Fruit fly (Drosophila melanogaster) whole organism, embryonic: Measurements from ENCODE around the gene CG31313.

Experiments used
- Adf1 ChIP-seq: fragments of 200-800 bp; sonication (Bioruptor generic); IDR thresholded peaks from 2 replicates; pipeline ENCODE4 v1.3.6; 2022; ENCODE audit warnings: missing biosample characterization, missing genetic modification characterization
- CG10431 ChIP-seq: fragments of 200-800 bp; sonication (Bioruptor generic); optimal IDR thresholded peaks from 3 replicates; lab custom pipeline; 2018; ENCODE audit warnings: missing biosample characterization, mild to moderate bottlenecking, missing genetic modification characterization
- CG12769 ChIP-seq: fragments of 200-800 bp; sonication (Bioruptor generic); optimal IDR thresholded peaks from 2 replicates; lab custom pipeline; 2019; ENCODE audit warnings: missing biosample characterization, mild to moderate bottlenecking, missing genetic modification characterization, moderate library complexity
- CG13287 ChIP-seq: fragments of 200-800 bp; sonication (Bioruptor generic); IDR thresholded peaks from 2 replicates; pipeline ENCODE4 v1.3.6; 2022; ENCODE audit warnings: missing biosample characterization, missing genetic modification characterization; ENCODE audit not compliant: partially characterized antibody
- CG14710 ChIP-seq: fragments of 200-800 bp; sonication (Bioruptor generic); optimal IDR thresholded peaks from 3 replicates; lab custom pipeline; 2019; ENCODE audit warnings: missing biosample characterization, mild to moderate bottlenecking, missing genetic modification characterization, moderate library complexity
- CG17912 ChIP-seq: fragments of 200-800 bp; sonication (Bioruptor generic); optimal IDR thresholded peaks from 2 replicates; lab custom pipeline; 2018; ENCODE audit warnings: missing biosample characterization, mild to moderate bottlenecking, missing genetic modification characterization
- CG1792 ChIP-seq: fragments of 200-800 bp; sonication (Bioruptor generic); optimal IDR thresholded peaks from 2 replicates; lab custom pipeline; 2016; ENCODE audit warnings: missing biosample characterization, missing genetic modification characterization
- CG2199 ChIP-seq: fragments of 200-800 bp; sonication (Bioruptor generic); IDR thresholded peaks from 3 replicates; pipeline ENCODE4 v1.3.6; 2022; ENCODE audit warnings: missing biosample characterization, missing genetic modification characterization
- CG2202 ChIP-seq: fragments of 200-800 bp; sonication (Bioruptor generic); optimal IDR thresholded peaks from 2 replicates; lab custom pipeline; 2018; ENCODE audit warnings: missing biosample characterization, mild to moderate bottlenecking, missing genetic modification characterization
- CG30020 ChIP-seq: fragments of 200-800 bp; optimal IDR thresholded peaks from 2 replicates; lab custom pipeline; 2019; ENCODE audit warnings: missing biosample characterization, mild to moderate bottlenecking, missing genetic modification characterization, moderate library complexity
- CG30403 ChIP-seq: fragments of 200-800 bp; sonication (Bioruptor generic); optimal IDR thresholded peaks from 3 replicates; lab custom pipeline; 2016; ENCODE audit warnings: missing biosample characterization, missing genetic modification characterization
- CG34422 ChIP-seq: fragments of 200-800 bp; sonication (Bioruptor generic); IDR thresholded peaks from 3 replicates; pipeline ENCODE4 v1.3.6; 2022; ENCODE audit warnings: missing biosample characterization, missing genetic modification characterization
- CG3995 ChIP-seq: fragments of 200-800 bp; sonication (Bioruptor generic); optimal IDR thresholded peaks from 3 replicates; lab custom pipeline; 2016; ENCODE audit warnings: missing biosample characterization, missing genetic modification characterization
- CG8290 ChIP-seq, 3 experiments: fragments of 200-800 bp; sonication (Bioruptor generic); optimal IDR thresholded peaks; 2 replicates each; lab custom pipeline; 2016 to 2019; ENCODE audit warnings: missing biosample characterization in 3 of 3, missing genetic modification characterization in 3 of 3, mild to moderate bottlenecking in 2 of 3, moderate library complexity in 1 of 3
- CTCF ChIP-seq: fragments of 200-800 bp; sonication (Bioruptor generic); optimal IDR thresholded peaks from 2 replicates; lab custom pipeline; 2017; ENCODE audit warnings: missing biosample characterization, mild to moderate bottlenecking, missing genetic modification characterization, moderate library complexity
- Deaf1 ChIP-seq: fragments of 200-800 bp; optimal IDR thresholded peaks from 3 replicates; lab custom pipeline; 2019; ENCODE audit warnings: missing biosample characterization, mild to moderate bottlenecking, missing genetic modification characterization, moderate library complexity
- Dip2 ChIP-seq: fragments of 200-800 bp; sonication (Bioruptor generic); IDR thresholded peaks from 2 replicates; pipeline ENCODE4 v1.3.6; 2022; ENCODE audit warnings: missing biosample characterization, missing genetic modification characterization
- Dll ChIP-seq: fragments of 200-800 bp; sonication (Bioruptor generic); IDR thresholded peaks from 4 replicates; pipeline ENCODE4 v1.3.6; 2022; ENCODE audit warnings: missing biosample characterization, missing genetic modification characterization; ENCODE audit not compliant: partially characterized antibody
- Dp ChIP-seq: fragments of 200-800 bp; sonication (Bioruptor generic); optimal IDR thresholded peaks from 2 replicates; lab custom pipeline; 2018; ENCODE audit warnings: missing biosample characterization, mild to moderate bottlenecking, missing genetic modification characterization, moderate library complexity
- H2.0 ChIP-seq: fragments of 200-800 bp; sonication (Bioruptor generic); IDR thresholded peaks from 2 replicates; pipeline ENCODE4 v1.3.6; 2022; ENCODE audit warnings: missing biosample characterization, missing genetic modification characterization
- Hand ChIP-seq: fragments of 200-800 bp; sonication (Bioruptor generic); optimal IDR thresholded peaks from 2 replicates; lab custom pipeline; 2017; ENCODE audit warnings: mild to moderate bottlenecking, missing biosample characterization, missing genetic modification reagents, missing genetic modification characterization
- Jarid2 ChIP-seq: fragments of 200-800 bp; sonication (Bioruptor generic); optimal IDR thresholded peaks from 3 replicates; lab custom pipeline; 2017; ENCODE audit warnings: mild to moderate bottlenecking, missing biosample characterization, missing genetic modification reagents, missing genetic modification characterization
- Lpt ChIP-seq: fragments of >200 bp; optimal IDR thresholded peaks from 2 replicates; lab custom pipeline; 2018; ENCODE audit warnings: missing biosample characterization, missing genetic modification characterization
- Nf-YB ChIP-seq: fragments of 200-800 bp; sonication (Bioruptor generic); optimal IDR thresholded peaks from 3 replicates; lab custom pipeline; 2019; ENCODE audit warnings: missing biosample characterization, mild to moderate bottlenecking, missing genetic modification characterization, moderate library complexity
- Side ChIP-seq: fragments of 200-800 bp; sonication (Bioruptor generic); optimal IDR thresholded peaks from 2 replicates; lab custom pipeline; 2016; ENCODE audit warnings: missing biosample characterization, missing genetic modification characterization
- Sox100B ChIP-seq: fragments of 200-800 bp; sonication (Bioruptor generic); optimal IDR thresholded peaks from 3 replicates; lab custom pipeline; 2018; ENCODE audit warnings: missing biosample characterization, mild to moderate bottlenecking, missing genetic modification characterization
- Trl ChIP-seq, 3 experiments: fragments of >200 bp in 2 of 3; fragments of 200-800 bp in 1 of 3; sonication (Bioruptor generic) in 1 of 3; optimal IDR thresholded peaks; 2 replicates in 1 of 3; 3 replicates in 2 of 3; lab custom pipeline; 2016 to 2017; ENCODE audit warnings: missing biosample characterization in 1 of 3, missing genetic modification characterization in 1 of 3
- Xbp1 ChIP-seq: fragments of 200-800 bp; sonication (Bioruptor generic); optimal IDR thresholded peaks from 3 replicates; lab custom pipeline; 2016; ENCODE audit warnings: missing biosample characterization, mild to moderate bottlenecking, missing genetic modification characterization
- abd-A ChIP-seq: fragments of 200-800 bp; sonication (Bioruptor generic); optimal IDR thresholded peaks from 3 replicates; lab custom pipeline; 2019; ENCODE audit warnings: missing biosample characterization, mild to moderate bottlenecking, missing genetic modification characterization, moderate library complexity
- aop ChIP-seq: fragments of 200-800 bp; sonication (Bioruptor generic); IDR thresholded peaks from 2 replicates; pipeline ENCODE4 v1.3.6; 2022; ENCODE audit warnings: missing biosample characterization, missing genetic modification characterization
- bbx ChIP-seq: fragments of 200-800 bp; sonication (Bioruptor generic); IDR thresholded peaks from 2 replicates; pipeline ENCODE4 v1.3.6; 2022; ENCODE audit warnings: missing biosample characterization, missing genetic modification characterization; ENCODE audit not compliant: partially characterized antibody
- cg ChIP-seq: fragments of 200-800 bp; sonication (Bioruptor generic); optimal IDR thresholded peaks from 3 replicates; lab custom pipeline; 2019; ENCODE audit warnings: missing biosample characterization, mild to moderate bottlenecking, missing genetic modification characterization, moderate library complexity
- ci ChIP-seq: fragments of 200-800 bp; sonication (Bioruptor generic); IDR thresholded peaks from 3 replicates; pipeline ENCODE4 v1.3.6; 2022; ENCODE audit warnings: missing biosample characterization, missing genetic modification characterization
- crol ChIP-seq: fragments of 200-800 bp; sonication (Bioruptor generic); IDR thresholded peaks from 2 replicates; pipeline ENCODE4 v1.3.6; 2022; ENCODE audit warnings: missing biosample characterization, missing genetic modification characterization
- eyg ChIP-seq: fragments of 200-800 bp; sonication (Bioruptor generic); optimal IDR thresholded peaks from 3 replicates; lab custom pipeline; 2016; ENCODE audit warnings: missing biosample characterization, missing genetic modification characterization
- fd64A ChIP-seq: fragments of 200-800 bp; sonication (Bioruptor generic); optimal IDR thresholded peaks from 3 replicates; lab custom pipeline; 2018; ENCODE audit warnings: missing biosample characterization, mild to moderate bottlenecking, missing genetic modification characterization
- hkb ChIP-seq, 2 experiments: fragments of 200-800 bp in 1 of 2; fragments of >200 bp in 1 of 2; sonication (Bioruptor generic) in 1 of 2; IDR thresholded peaks in 1 of 2; optimal IDR thresholded peaks in 1 of 2; 2 replicates each; pipeline versions ENCODE4 v1.3.6 to Lab custom; 2017 to 2022; ENCODE audit warnings: missing biosample characterization in 1 of 2, missing genetic modification characterization in 1 of 2
- ind ChIP-seq: fragments of 200-800 bp; sonication (Bioruptor generic); optimal IDR thresholded peaks from 3 replicates; lab custom pipeline; 2016; ENCODE audit warnings: missing biosample characterization, missing genetic modification characterization
- klu ChIP-seq: fragments of 200-800 bp; sonication (Bioruptor generic); IDR thresholded peaks from 2 replicates; pipeline ENCODE4 v1.3.6; 2022; ENCODE audit warnings: missing biosample characterization, missing genetic modification characterization
- kni ChIP-seq: fragments of 200-800 bp; sonication (Bioruptor generic); optimal IDR thresholded peaks from 3 replicates; lab custom pipeline; 2017; ENCODE audit warnings: mild to moderate bottlenecking, missing biosample characterization, missing genetic modification reagents, missing genetic modification characterization
- lbe ChIP-seq: fragments of 200-800 bp; sonication (Bioruptor generic); optimal IDR thresholded peaks from 2 replicates; lab custom pipeline; 2016; ENCODE audit warnings: missing biosample characterization, mild to moderate bottlenecking, missing genetic modification characterization
- sens ChIP-seq: fragments of 200-800 bp; sonication (Bioruptor generic); peaks from one replicate; lab custom pipeline; 2016; ENCODE audit warnings: missing biosample characterization, missing genetic modification characterization
- sens-2 ChIP-seq: fragments of 200-800 bp; sonication (Bioruptor generic); IDR thresholded peaks from 2 replicates; pipeline ENCODE4 v1.3.6; 2022; ENCODE audit warnings: missing biosample characterization, missing genetic modification characterization
- sim ChIP-seq: fragments of 200-800 bp; sonication (Bioruptor generic); IDR thresholded peaks from 2 replicates; pipeline ENCODE4 v1.3.6; 2022; ENCODE audit warnings: missing biosample characterization, missing genetic modification characterization
- sqz ChIP-seq: fragments of 200-800 bp; sonication (Bioruptor generic); optimal IDR thresholded peaks from 3 replicates; lab custom pipeline; 2018; ENCODE audit warnings: missing biosample characterization, mild to moderate bottlenecking, missing genetic modification characterization
- ssp ChIP-seq: fragments of 200-800 bp; sonication (Bioruptor generic); IDR thresholded peaks from 2 replicates; pipeline ENCODE4 v1.3.6; 2022; ENCODE audit warnings: missing biosample characterization, missing genetic modification characterization
- vvl ChIP-seq: fragments of 200-800 bp; sonication (Bioruptor generic); IDR thresholded peaks from 2 replicates; pipeline ENCODE4 v1.3.6; 2022; ENCODE audit warnings: missing biosample characterization, missing genetic modification characterization

Gene CG31313

DNA sequence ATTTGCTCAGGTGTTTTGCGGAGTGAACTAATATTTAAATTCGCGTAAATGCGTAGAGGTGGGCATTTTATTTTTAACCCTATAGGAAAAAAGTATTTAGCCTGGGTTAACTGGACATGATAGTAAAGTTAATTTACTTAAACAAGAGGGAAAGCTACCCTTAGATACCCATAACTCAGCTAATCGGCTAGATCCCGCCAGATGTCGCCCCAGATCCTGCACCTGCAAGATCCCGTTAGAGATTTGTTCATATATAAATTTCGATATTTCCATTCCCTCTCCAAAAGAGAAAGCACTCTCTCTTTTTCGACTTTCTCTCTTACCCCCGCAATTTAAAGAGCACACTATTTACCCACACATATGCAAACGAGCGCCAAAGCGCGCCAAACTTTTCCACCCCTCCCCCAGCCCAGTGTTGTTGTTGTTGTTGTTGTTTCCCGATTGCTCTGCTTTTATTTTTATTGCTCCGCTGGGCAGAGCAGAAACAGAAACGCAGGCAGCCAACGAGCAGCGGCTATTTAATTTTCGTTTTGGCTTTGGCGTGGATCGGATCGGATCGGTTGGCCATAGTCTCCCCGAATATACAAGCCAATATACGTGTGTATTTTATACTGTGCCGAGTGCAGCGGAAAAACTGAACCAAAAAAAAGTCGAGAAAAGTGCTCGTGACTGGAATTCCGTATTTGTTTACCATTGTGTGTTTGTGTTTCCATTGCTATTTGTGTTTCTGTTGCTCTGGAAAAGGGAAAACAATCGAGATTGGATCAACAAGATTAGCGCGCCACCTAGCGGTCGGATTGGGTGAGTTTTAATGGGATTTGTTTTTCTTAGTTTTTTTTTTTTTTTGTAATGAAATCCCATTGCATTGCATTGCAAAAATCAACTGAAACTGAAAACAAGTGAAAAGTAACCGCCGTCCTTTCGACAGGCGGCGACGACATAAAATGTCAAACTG is 9.7 kb upstream of the CG31313 start, which contains the start of gene stumps (continued):
- TF ChIP-seq Dip2 (GFP tag; lab: Robert Waterston, UW): peak; percentile 32; the same call in 1 of the 2 replicates
- TF ChIP-seq fd64A (GFP tag; lab: Kevin White, UChicago): peak; percentile 0
- TF ChIP-seq eyg (GFP tag; lab: Kevin White, UChicago): no peak
- peak; percentile 61 for TF ChIP-seq Trl (optimal IDR thresholded peaks at IDR 0.05; lab: Kevin White, UChicago)
- no peak for TF ChIP-seq Trl (GFP tag; optimal IDR thresholded peaks at IDR 0.05; lab: Kevin White, UChicago)
- TF ChIP-seq CG17912 (GFP tag; lab: Kevin White, UChicago): no peak
- TF ChIP-seq hkb (optimal IDR thresholded peaks at IDR 0.05; lab: Kevin White, UChicago): no peak
- TF ChIP-seq hkb (GFP tag; IDR thresholded peaks at IDR 0.05; lab: Robert Waterston, UW): peak; percentile 28; the same call in 1 of the 2 replicates
- TF ChIP-seq crol: peak; percentile 84
- TF ChIP-seq cg: peak; percentile 72
- TF ChIP-seq sens (GFP tag; lab: Kevin White, UChicago): peak; percentile 46
- TF ChIP-seq Deaf1 (tag; lab: Kevin White, UChicago): peak; percentile 84
- no peak for TF ChIP-seq lbe
- peak; percentile 16 for TF ChIP-seq CG1792 (GFP tag; lab: Kevin White, UChicago)
- 0 out of 4 replicates have a peak, but pooled peaks have one; percentile 24 for TF ChIP-seq Dll (GFP tag; lab: Robert Waterston, UW)
- TF ChIP-seq CG30020 (tag; lab: Kevin White, UChicago): no peak
- TF ChIP-seq CG13287 (GFP tag; lab: Robert Waterston, UW): peak; percentile 9; the same call in 1 of the 2 replicates
- peak; percentile 78 for TF ChIP-seq CG12769
- peak; percentile 35 for TF ChIP-seq sqz (GFP tag; lab: Kevin White, UChicago)
- TF ChIP-seq Nf-YB (GFP tag; lab: Kevin White, UChicago): peak; percentile 23
- 0 out of 2 replicates have a peak, but pooled peaks have one; percentile 7 for TF ChIP-seq bbx (GFP tag; lab: Robert Waterston, UW)
- peak; percentile 86 for TF ChIP-seq abd-A
- TF ChIP-seq Hand (GFP tag; lab: Kevin White, UChicago): no peak
- TF ChIP-seq kni: peak; percentile 85
- no peak for TF ChIP-seq H2.0 (GFP tag; lab: Robert Waterston, UW)
- no peak for TF ChIP-seq aop (GFP tag; lab: Robert Waterston, UW)
- TF ChIP-seq CG30403 (GFP tag; lab: Kevin White, UChicago): no peak
- no peak for TF ChIP-seq ind (GFP tag; lab: Kevin White, UChicago)
- TF ChIP-seq CTCF (GFP tag; lab: Kevin White, UChicago): peak; percentile 87
- TF ChIP-seq sens-2 (GFP tag; lab: Robert Waterston, UW): peak; percentile 31; the same call in 1 of the 2 replicates
- TF ChIP-seq CG10431: peak; percentile 25
- TF ChIP-seq Sox100B: peak; percentile 20
- peak; percentile 55; the same call in 1 of the 2 replicates for TF ChIP-seq vvl (GFP tag; lab: Robert Waterston, UW)
- TF ChIP-seq ci (GFP tag; lab: Robert Waterston, UW): peak; percentile 18; the same call in 2 of the 3 replicates
- TF ChIP-seq CG34422 (GFP tag; lab: Robert Waterston, UW): peak; percentile 28; the same call in 1 of the 3 replicates
- TF ChIP-seq Side (GFP tag; lab: Kevin White, UChicago): no peak
- peak; percentile 70; the same call in 2 of the 3 replicates for TF ChIP-seq CG2199
- peak; percentile 80 for TF ChIP-seq Adf1
- no peak for TF ChIP-seq CG3995 (GFP tag; lab: Kevin White, UChicago)
- no peak for TF ChIP-seq Lpt (GFP tag; lab: Kevin White, UChicago)
- TF ChIP-seq Jarid2 (GFP tag; lab: Kevin White, UChicago): peak; percentile 32
- TF ChIP-seq Xbp1: no peak
- no peak for TF ChIP-seq klu (GFP tag; lab: Robert Waterston, UW)
- no peak for TF ChIP-seq sim (GFP tag; lab: Robert Waterston, UW)
- no peak for TF ChIP-seq ssp (GFP tag; lab: Robert Waterston, UW)
- TF ChIP-seq CG8290 (GFP tag; optimal IDR thresholded peaks at IDR 0.05; lab: Kevin White, UChicago): peak; percentile 0
- no peak for TF ChIP-seq CG8290 (tag; optimal IDR thresholded peaks at IDR 0.05; lab: Kevin White, UChicago)
- peak; percentile 24 for TF ChIP-seq Dp (GFP tag; lab: Kevin White, UChicago)
- no peak for TF ChIP-seq CG14710 (tag; lab: Kevin White, UChicago)
- TF ChIP-seq CG2202 (tag; lab: Kevin White, UChicago): no peak
